Fruit fly (Drosophila melanogaster) whole organism, embryonic: ENCODE measurements around the gene CG12010.

ENCODE experiments used
- Atf-2 ChIP-seq: fragments of 200-800 bp; sonication (Bioruptor generic); optimal IDR thresholded peaks from 2 replicates; lab custom pipeline; 2016; ENCODE audit warnings: missing biosample characterization, missing genetic modification characterization
- Bteb2 ChIP-seq: fragments of 200-800 bp; sonication (Bioruptor generic); optimal IDR thresholded peaks from 2 replicates; lab custom pipeline; 2016; ENCODE audit warnings: missing biosample characterization, missing genetic modification characterization
- CG12769 ChIP-seq: fragments of 200-800 bp; sonication (Bioruptor generic); optimal IDR thresholded peaks from 2 replicates; lab custom pipeline; 2019; ENCODE audit warnings: missing biosample characterization, mild to moderate bottlenecking, missing genetic modification characterization, moderate library complexity
- CG15269 ChIP-seq: fragments of 200-800 bp; sonication (Bioruptor generic); optimal IDR thresholded peaks from 2 replicates; lab custom pipeline; 2018; ENCODE audit warnings: missing biosample characterization, mild to moderate bottlenecking, missing genetic modification characterization, moderate library complexity
- CG15514 ChIP-seq: fragments of 200-800 bp; sonication (Bioruptor generic); optimal IDR thresholded peaks from 3 replicates; lab custom pipeline; 2017; ENCODE audit warnings: missing biosample characterization, missing genetic modification characterization, mild to moderate bottlenecking, moderate library complexity, missing genetic modification reagents
- CG16779 ChIP-seq: fragments of 200-800 bp; sonication (Bioruptor generic); IDR thresholded peaks from 2 replicates; pipeline ENCODE4 v1.3.6; 2022; ENCODE audit warnings: missing biosample characterization, missing genetic modification characterization
- CG17361 ChIP-seq: fragments of 200-800 bp; sonication (Bioruptor generic); IDR thresholded peaks from 3 replicates; pipeline ENCODE4 v1.3.6; 2022; ENCODE audit warnings: missing biosample characterization, missing genetic modification characterization
- CG2199 ChIP-seq: fragments of 200-800 bp; sonication (Bioruptor generic); IDR thresholded peaks from 3 replicates; pipeline ENCODE4 v1.3.6; 2022; ENCODE audit warnings: missing biosample characterization, missing genetic modification characterization
- CG30020 ChIP-seq: fragments of 200-800 bp; optimal IDR thresholded peaks from 2 replicates; lab custom pipeline; 2019; ENCODE audit warnings: missing biosample characterization, mild to moderate bottlenecking, missing genetic modification characterization, moderate library complexity
- CG31224 ChIP-seq: fragments of 200-800 bp; sonication (Bioruptor generic); IDR thresholded peaks from 2 replicates; pipeline ENCODE4 v1.3.6; 2022; ENCODE audit warnings: missing biosample characterization, missing genetic modification characterization
- CG33557 ChIP-seq: fragments of 200-800 bp; sonication (Bioruptor generic); optimal IDR thresholded peaks from 2 replicates; lab custom pipeline; 2019; ENCODE audit warnings: missing biosample characterization, mild to moderate bottlenecking, missing genetic modification characterization, moderate library complexity
- CG34376 ChIP-seq: fragments of 200-800 bp; sonication (Bioruptor generic); optimal IDR thresholded peaks from 2 replicates; lab custom pipeline; 2018; ENCODE audit warnings: missing biosample characterization, mild to moderate bottlenecking, missing genetic modification characterization
- CG3838 ChIP-seq: fragments of 200-800 bp; sonication (Bioruptor generic); optimal IDR thresholded peaks from 3 replicates; lab custom pipeline; 2016; ENCODE audit warnings: missing biosample characterization, missing genetic modification characterization
- CG4282 ChIP-seq: fragments of 200-800 bp; sonication (Bioruptor generic); optimal IDR thresholded peaks from 2 replicates; lab custom pipeline; 2016; ENCODE audit warnings: missing biosample characterization, missing genetic modification characterization
- CG6272 ChIP-seq: fragments of 200-800 bp; sonication (Bioruptor generic); IDR thresholded peaks from 2 replicates; pipeline ENCODE4 v1.3.6; 2022; ENCODE audit warnings: missing biosample characterization, missing genetic modification characterization
- CG6683 ChIP-seq: fragments of 200-800 bp; sonication (Bioruptor generic); optimal IDR thresholded peaks from 2 replicates; lab custom pipeline; 2017; ENCODE audit warnings: missing biosample characterization, mild to moderate bottlenecking, missing genetic modification characterization, missing genetic modification reagents
- CG6813 ChIP-seq: fragments of 200-800 bp; sonication (Bioruptor generic); optimal IDR thresholded peaks from 2 replicates; lab custom pipeline; 2017; ENCODE audit warnings: missing biosample characterization, missing genetic modification characterization, mild to moderate bottlenecking, moderate library complexity, missing genetic modification reagents
- CG8359 ChIP-seq: fragments of 200-800 bp; sonication (Bioruptor generic); optimal IDR thresholded peaks from 2 replicates; lab custom pipeline; 2017; ENCODE audit warnings: missing biosample characterization, mild to moderate bottlenecking, missing genetic modification characterization, borderline replicate concordance
- CG9932 ChIP-seq: fragments of 200-800 bp; sonication (Bioruptor generic); IDR thresholded peaks from 2 replicates; pipeline ENCODE4 v1.3.6; 2022; ENCODE audit warnings: missing biosample characterization, missing genetic modification characterization
- Doc3 ChIP-seq: fragments of 200-800 bp; sonication (Bioruptor generic); IDR thresholded peaks from 3 replicates; pipeline ENCODE4 v1.3.6; 2022; ENCODE audit warnings: missing biosample characterization, missing genetic modification characterization; ENCODE audit not compliant: partially characterized antibody
- Fer1 ChIP-seq: fragments of 200-800 bp; sonication (Bioruptor generic); optimal IDR thresholded peaks from 2 replicates; lab custom pipeline; 2017; ENCODE audit warnings: missing biosample characterization, mild to moderate bottlenecking, missing genetic modification characterization
- HLH54F ChIP-seq: fragments of 200-800 bp; sonication (Bioruptor generic); optimal IDR thresholded peaks from 3 replicates; lab custom pipeline; 2016; ENCODE audit warnings: missing biosample characterization, missing genetic modification characterization
- Hr51 ChIP-seq, 2 experiments: fragments of 200-800 bp; sonication (Bioruptor generic); optimal IDR thresholded peaks; 2 replicates in 1 of 2; 3 replicates in 1 of 2; lab custom pipeline; 2016 to 2018; ENCODE audit warnings: missing biosample characterization in 2 of 2, missing genetic modification characterization in 2 of 2, mild to moderate bottlenecking in 1 of 2, moderate library complexity in 1 of 2
- Mad ChIP-seq: fragments of 200-800 bp; sonication (Bioruptor generic); optimal IDR thresholded peaks from 2 replicates; lab custom pipeline; 2016; ENCODE audit warnings: missing biosample characterization, missing genetic modification characterization
- Myb ChIP-seq: fragments of 200-800 bp; sonication (Bioruptor generic); optimal IDR thresholded peaks from 2 replicates; lab custom pipeline; 2016; ENCODE audit warnings: missing biosample characterization, missing genetic modification characterization
- Nf-YB ChIP-seq: fragments of 200-800 bp; sonication (Bioruptor generic); optimal IDR thresholded peaks from 3 replicates; lab custom pipeline; 2019; ENCODE audit warnings: missing biosample characterization, mild to moderate bottlenecking, missing genetic modification characterization, moderate library complexity
- Side ChIP-seq: fragments of 200-800 bp; sonication (Bioruptor generic); optimal IDR thresholded peaks from 2 replicates; lab custom pipeline; 2016; ENCODE audit warnings: missing biosample characterization, missing genetic modification characterization
- Sry-β ChIP-seq: fragments of 200-800 bp; sonication (Bioruptor generic); optimal IDR thresholded peaks from 2 replicates; lab custom pipeline; 2018; ENCODE audit warnings: missing biosample characterization, mild to moderate bottlenecking, missing genetic modification characterization, moderate library complexity
- Usf ChIP-seq: fragments of 200-800 bp; sonication (Bioruptor generic); optimal IDR thresholded peaks from 2 replicates; lab custom pipeline; 2017; ENCODE audit warnings: missing genotype, missing biosample characterization, missing genetic modification characterization
- br ChIP-seq: fragments of >200 bp; optimal IDR thresholded peaks from 2 replicates; lab custom pipeline; 2017
- cg ChIP-seq: fragments of 200-800 bp; sonication (Bioruptor generic); optimal IDR thresholded peaks from 3 replicates; lab custom pipeline; 2019; ENCODE audit warnings: missing biosample characterization, mild to moderate bottlenecking, missing genetic modification characterization, moderate library complexity
- chinmo ChIP-seq: fragments of 200-800 bp; sonication (Bioruptor generic); IDR thresholded peaks from 4 replicates; pipeline ENCODE4 v1.3.6; 2022; ENCODE audit warnings: missing biosample characterization, missing genetic modification characterization; ENCODE audit not compliant: partially characterized antibody
- chm ChIP-seq: fragments of 200-800 bp; sonication (Bioruptor generic); IDR thresholded peaks from 2 replicates; pipeline ENCODE4 v1.3.6; 2022; ENCODE audit warnings: missing biosample characterization, missing genetic modification characterization
- crol ChIP-seq: fragments of 200-800 bp; sonication (Bioruptor generic); IDR thresholded peaks from 2 replicates; pipeline ENCODE4 v1.3.6; 2022; ENCODE audit warnings: missing biosample characterization, missing genetic modification characterization
- da ChIP-seq: fragments of 200-800 bp; sonication (Bioruptor generic); optimal IDR thresholded peaks from 2 replicates; lab custom pipeline; 2016; ENCODE audit warnings: missing biosample characterization, missing genetic modification characterization
- dati ChIP-seq: fragments of 200-800 bp; sonication (Bioruptor generic); IDR thresholded peaks from 2 replicates; pipeline ENCODE4 v1.3.6; 2022; ENCODE audit warnings: missing biosample characterization, missing genetic modification characterization
- dpn ChIP-seq, 2 experiments: fragments of 200-800 bp; sonication (Bioruptor generic); optimal IDR thresholded peaks; 3 replicates each; lab custom pipeline; 2016; ENCODE audit warnings: missing biosample characterization in 2 of 2, missing genetic modification characterization in 2 of 2
- grn ChIP-seq: fragments of 200-800 bp; sonication (Bioruptor generic); optimal IDR thresholded peaks from 3 replicates; lab custom pipeline; 2017; ENCODE audit warnings: missing biosample characterization, missing genetic modification characterization
- gsb-n ChIP-seq: fragments of 200-800 bp; sonication (Bioruptor generic); optimal IDR thresholded peaks from 3 replicates; lab custom pipeline; 2018; ENCODE audit warnings: missing biosample characterization, mild to moderate bottlenecking, missing genetic modification characterization
- insv ChIP-seq, 2 experiments: fragments of 200-800 bp; sonication (Bioruptor generic); optimal IDR thresholded peaks; 3 replicates each; lab custom pipeline; 2016 to 2018; ENCODE audit warnings: missing biosample characterization in 2 of 2, missing genetic modification characterization in 2 of 2
- jing ChIP-seq: fragments of 200-800 bp; sonication (Bioruptor generic); optimal IDR thresholded peaks from 2 replicates; lab custom pipeline; 2018; ENCODE audit warnings: missing biosample characterization, mild to moderate bottlenecking, missing genetic modification characterization
- kah ChIP-seq: fragments of 200-800 bp; sonication (Bioruptor generic); optimal IDR thresholded peaks from 2 replicates; lab custom pipeline; 2018; ENCODE audit warnings: missing biosample characterization, mild to moderate bottlenecking, missing genetic modification characterization
- ken ChIP-seq: fragments of 200-800 bp; sonication (Bioruptor generic); IDR thresholded peaks from 3 replicates; pipeline ENCODE4 v1.3.6; 2022; ENCODE audit warnings: missing biosample characterization, missing genetic modification characterization
- knrl ChIP-seq: fragments of 200-800 bp; sonication (Bioruptor generic); IDR thresholded peaks from 3 replicates; pipeline ENCODE4 v1.3.6; 2022; ENCODE audit warnings: missing biosample characterization, missing genetic modification characterization; ENCODE audit not compliant: partially characterized antibody
- lola ChIP-seq, 3 experiments: fragments of >200 bp in 2 of 3; fragments of 200-800 bp in 1 of 3; sonication (Bioruptor generic) in 1 of 3; optimal IDR thresholded peaks; 2 replicates each; lab custom pipeline; 2017 to 2019; ENCODE audit warnings: missing biosample characterization in 3 of 3, missing genetic modification characterization in 3 of 3, mild to moderate bottlenecking in 1 of 3, moderate library complexity in 1 of 3
- nau ChIP-seq: fragments of 200-800 bp; sonication (Bioruptor generic); optimal IDR thresholded peaks from 3 replicates; lab custom pipeline; 2017; ENCODE audit warnings: missing biosample characterization, mild to moderate bottlenecking, missing genetic modification characterization, missing genetic modification reagents
- peb ChIP-seq: fragments of 200-800 bp; sonication (Bioruptor generic); IDR thresholded peaks from 2 replicates; pipeline ENCODE4 v1.3.6; 2022; ENCODE audit warnings: missing biosample characterization, missing genetic modification characterization
- salm ChIP-seq: fragments of 200-800 bp; sonication (Bioruptor generic); optimal IDR thresholded peaks from 2 replicates; lab custom pipeline; 2018; ENCODE audit warnings: missing biosample characterization, mild to moderate bottlenecking, missing genetic modification characterization

The CG12010 gene

DNA sequence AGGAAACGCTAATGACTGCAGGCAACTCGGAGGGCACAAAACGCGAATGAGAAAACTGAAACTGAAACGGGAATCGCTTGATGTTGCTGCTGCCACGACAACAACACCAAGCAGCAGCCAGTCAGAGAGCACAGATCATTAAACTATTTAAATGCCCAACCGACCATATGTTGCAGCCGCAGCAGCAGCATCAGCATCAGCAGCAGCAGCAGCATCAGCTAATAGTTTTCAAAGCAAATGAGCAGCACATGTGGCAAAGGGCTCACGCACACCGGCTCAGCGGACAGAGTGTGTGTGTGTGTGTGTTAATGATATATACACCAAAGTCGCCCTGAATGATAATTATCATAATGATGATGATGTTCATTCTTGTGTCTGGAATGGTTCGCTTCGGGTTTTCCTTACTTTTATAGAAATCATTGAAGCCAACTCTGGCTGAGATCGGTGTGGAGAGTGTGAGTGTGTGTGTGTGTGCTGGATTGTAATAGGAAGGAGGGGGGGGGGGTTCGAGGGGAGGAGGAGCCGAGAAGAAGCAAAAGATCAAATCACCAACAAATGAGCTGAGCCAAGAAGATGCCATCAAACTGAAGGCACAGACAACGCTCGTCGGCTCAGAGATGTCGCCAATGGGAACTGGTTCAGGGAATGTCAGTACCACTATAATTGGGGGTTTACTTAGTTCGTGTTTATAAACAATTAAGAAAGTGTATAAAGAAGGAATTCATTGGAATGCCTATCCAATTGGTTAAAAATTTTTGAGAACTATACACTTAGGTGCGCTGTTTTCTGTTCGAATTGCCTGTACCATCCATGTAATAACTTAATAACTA is 34.9 kb downstream of the CG12010 start (continued):
- TF ChIP-seq chm (GFP tag; lab: Robert Waterston, UW) (0 out of 2 replicates have a peak, but pooled peaks have one; percentile 31), salm (tag; lab: Kevin White, UChicago) (no peak), CG12769 (tag; lab: Kevin White, UChicago) (peak; percentile 26), CG31224 (no peak), grn (GFP tag; lab: Kevin White, UChicago) (peak; percentile 60), CG15514 (GFP tag; lab: Kevin White, UChicago) (peak; percentile 93), kah (GFP tag; lab: Kevin White, UChicago) (no peak), Hr51 (GFP tag; optimal IDR thresholded peaks at IDR 0.05; lab: Kevin White, UChicago) (no peak), Nf-YB (GFP tag; lab: Kevin White, UChicago) (peak; percentile 41), dpn (GFP tag; optimal IDR thresholded peaks at IDR 0.05; lab: Kevin White, UChicago) (no peak), Usf (no peak), Fer1 (no peak), CG34376 (no peak), Myb (GFP tag; lab: Kevin White, UChicago) (no peak), Mad (GFP tag; lab: Kevin White, UChicago) (no peak), CG16779 (GFP tag; lab: Robert Waterston, UW) (no peak), CG17361 (no peak), HLH54F (GFP tag; lab: Kevin White, UChicago) (no peak), lola (GFP tag; optimal IDR thresholded peaks at IDR 0.05; lab: Kevin White, UChicago) (peak in 1 of 3 experiments; percentile 24), CG9932 (no peak), Bteb2 (no peak), CG2199 (GFP tag; lab: Robert Waterston, UW) (peak; percentile 66; the same call in 1 of the 3 replicates), br (lab: Kevin White, UChicago) (no peak), peb (no peak)

DNA sequence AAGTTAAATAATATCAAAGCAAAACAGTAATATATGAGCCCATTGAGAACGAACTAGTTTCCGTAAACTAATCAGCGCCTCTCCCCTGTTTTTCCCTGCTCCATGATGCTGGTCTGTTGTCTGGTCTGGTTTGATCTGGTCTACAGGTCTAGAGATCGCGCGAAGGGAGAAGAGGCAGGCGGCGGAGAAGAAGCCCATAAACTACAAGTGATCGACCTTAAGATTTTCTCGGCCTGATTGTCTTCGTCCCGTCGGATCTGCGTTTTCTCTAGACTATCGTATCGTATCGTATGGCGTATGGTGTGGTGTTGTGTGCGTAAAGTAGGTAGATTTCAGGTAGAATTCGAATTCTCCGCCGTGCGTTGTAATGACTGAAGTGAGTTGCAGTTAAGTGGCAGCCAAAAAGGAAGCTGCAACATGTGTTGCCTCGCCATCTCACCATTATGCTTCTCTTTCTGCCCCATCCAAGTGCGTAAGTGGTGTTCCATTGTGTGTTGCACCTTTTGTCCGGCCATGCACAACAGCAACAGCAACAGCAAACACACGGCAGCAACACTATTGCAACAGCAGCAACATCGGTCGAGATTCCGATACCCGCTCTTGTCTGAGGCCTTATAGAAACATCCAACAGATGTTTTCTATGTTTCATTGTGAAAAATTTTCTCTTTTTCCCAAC is 35.7 kb downstream of the CG12010 start:
- TF ChIP-seq cg (GFP tag; lab: Kevin White, UChicago) (peak; percentile 24), chinmo (0 out of 4 replicates have a peak, but pooled peaks have one; percentile 45), ken (GFP tag; lab: Robert Waterston, UW) (no peak), CG6683 (no peak), jing (GFP tag; lab: Kevin White, UChicago) (no peak), da (GFP tag; lab: Kevin White, UChicago) (no peak), insv (GFP tag; optimal IDR thresholded peaks at IDR 0.05; lab: Kevin White, UChicago) (peak in 1 of 2 experiments; percentile 5), Sry-β (GFP tag; lab: Kevin White, UChicago) (peak; percentile 62), Side (no peak), CG33557 (no peak), CG34376 (no peak), gsb-n (tag; lab: Kevin White, UChicago) (no peak), CG3838 (GFP tag; lab: Kevin White, UChicago) (peak; percentile 56), CG8359 (GFP tag; lab: Kevin White, UChicago) (no peak), CG30020 (tag; lab: Kevin White, UChicago) (no peak), nau (GFP tag; lab: Kevin White, UChicago) (no peak), knrl (GFP tag; lab: Robert Waterston, UW) (no peak), CG4282 (no peak), crol (peak; percentile 73), CG6272 (GFP tag; lab: Robert Waterston, UW) (no peak), CG6813 (no peak), Doc3 (no peak), dati (no peak), Atf-2 (GFP tag; lab: Kevin White, UChicago) (no peak), CG15269 (tag; lab: Kevin White, UChicago) (no peak)
